Worm (Caenorhabditis elegans) whole organism, mixed stage, embryonic: Measurements from ENCODE around the gene ins-13.

Source experiments
- ces-1 ChIP-seq: fragments of 150-350 bp; optimal IDR thresholded peaks from 2 replicates; lab custom pipeline; 2014; ENCODE audit warnings: missing biosample characterization, missing genetic modification reagents, missing genetic modification characterization
- flh-1 ChIP-seq: fragments of 200-800 bp; sonication (Bioruptor generic); optimal IDR thresholded peaks from 2 replicates; lab custom pipeline; 2018; ENCODE audit warnings: mild to moderate bottlenecking, missing genetic modification characterization, moderate library complexity, missing compliant biosample characterization
- mab-5 ChIP-seq: fragments of 150-350 bp; optimal IDR thresholded peaks from 2 replicates; lab custom pipeline; 2014; ENCODE audit warnings: missing biosample characterization, missing genetic modification characterization
- nhr-28 ChIP-seq: fragments of 150-350 bp; optimal IDR thresholded peaks from 2 replicates; lab custom pipeline; 2014; ENCODE audit warnings: missing biosample characterization, missing genetic modification characterization
- nhr-76 ChIP-seq: sonication (generic microtip); optimal IDR thresholded peaks from 2 replicates; lab custom pipeline; 2017; ENCODE audit warnings: missing biosample characterization, missing genetic modification characterization
- tbx-8 ChIP-seq: fragments of 200-800 bp; sonication (Bioruptor generic); optimal IDR thresholded peaks from 2 replicates; lab custom pipeline; 2018; ENCODE audit warnings: mild to moderate bottlenecking, missing genetic modification characterization, moderate library complexity, missing compliant biosample characterization
- unc-62 ChIP-seq: fragments of 150-350 bp; optimal IDR thresholded peaks from 2 replicates; lab custom pipeline; 2014; ENCODE audit warnings: missing biosample characterization, missing genetic modification reagents, missing genetic modification characterization
- ztf-11 ChIP-seq: fragments of 150-350 bp; optimal IDR thresholded peaks from 2 replicates; lab custom pipeline; 2014; ENCODE audit warnings: missing biosample characterization, missing genetic modification characterization

- TF ChIP-seq unc-62 (GFP tag; lab: Kevin White, UChicago) (no peak), flh-1 (GFP tag; lab: Kevin White, UChicago) (no peak), ztf-11 (no peak), mab-5 (no peak), tbx-8 (no peak), ces-1 (GFP tag; lab: Kevin White, UChicago) (no peak), nhr-28 (no peak), nhr-76 (tag; lab: Kevin White, UChicago) (no peak)
These were observed 534 bp downstream of the ins-13 start for ce11 chrII:5544145-5544515.
